Worm (Caenorhabditis elegans) whole organism, L3 larva: ENCODE data around the gene D1022.2.

Source experiments
- fos-1 ChIP-seq: fragments of 150-350 bp; optimal IDR thresholded peaks from 2 replicates; lab custom pipeline; 2014; ENCODE audit warnings: missing biosample characterization, missing genetic modification characterization
- lin-39 ChIP-seq: fragments of 150-350 bp; optimal IDR thresholded peaks from 2 replicates; lab custom pipeline; 2018; ENCODE audit warnings: missing biosample characterization, missing genetic modification reagents, missing genetic modification characterization
- snpc-4 ChIP-seq: fragments of 150-350 bp; optimal IDR thresholded peaks from 2 replicates; lab custom pipeline; 2014; ENCODE audit warnings: missing biosample characterization, missing genetic modification characterization
- unc-62 ChIP-seq: fragments of 150-350 bp; sonication (generic microtip); optimal IDR thresholded peaks from 4 replicates; lab custom pipeline; 2014; ENCODE audit warnings: missing biosample characterization, missing genetic modification reagents, missing genetic modification characterization

ce11 chrII:7434182-7434581 lies 25.1 kb upstream of the D1022.2 start, which contains the start of gene kcc-3:
- TF ChIP-seq snpc-4 (no peak), fos-1 (tag; lab: Kevin White, UChicago) (no peak), lin-39 (tag; lab: Kevin White, UChicago) (no peak), unc-62 (no peak)
